Fruit fly (Drosophila melanogaster): ENCODE results near the gene CG14710.

CG14710 gene

dm6 chr3R:11617363-11617762 is 2.5 kb upstream of the CG14710 start (continued):
- TF ChIP-seq Hmr (GFP tag; optimal IDR thresholded peaks at IDR 0.05) = no peak
- peak; percentile 42 for TF ChIP-seq CG1529 (GFP tag; optimal IDR thresholded peaks at IDR 0.05)
- TF ChIP-seq CG31388 (GFP tag; optimal IDR thresholded peaks at IDR 0.05) = no peak
- no peak for TF ChIP-seq rib (GFP tag; IDR thresholded peaks at IDR 0.05)
- peak; percentile 37 for TF ChIP-seq CG16863 (GFP tag; optimal IDR thresholded peaks at IDR 0.05)
- TF ChIP-seq zfh1 (GFP tag; IDR thresholded peaks at IDR 0.05) = peak; percentile 60; the same call in 1 of the 3 replicates
- peak; percentile 10 for TF ChIP-seq CG6813 (GFP tag; optimal IDR thresholded peaks at IDR 0.05)
- TF ChIP-seq Xrp1 (GFP tag; IDR thresholded peaks at IDR 0.05) = peak; percentile 67
- TF ChIP-seq yki (optimal IDR thresholded peaks at IDR 0.05) = no peak
- TF ChIP-seq CG9817 (tag; optimal IDR thresholded peaks at IDR 0.05) = no peak
- no peak for TF ChIP-seq D19B (GFP tag; optimal IDR thresholded peaks at IDR 0.05)
- peak; percentile 13 for TF ChIP-seq tin (GFP tag; optimal IDR thresholded peaks at IDR 0.05)
- TF ChIP-seq twi (tag; optimal IDR thresholded peaks at IDR 0.05) = peak; percentile 24
- TF ChIP-seq HLH54F (GFP tag; optimal IDR thresholded peaks at IDR 0.05) = no peak
- TF ChIP-seq Drgx (GFP tag; IDR thresholded peaks at IDR 0.05) = peak; percentile 44; the same call in 1 of the 2 replicates
- peak; percentile 29 for TF ChIP-seq CG12236 (GFP tag; optimal IDR thresholded peaks at IDR 0.05)
- TF ChIP-seq CG7786 (GFP tag; optimal IDR thresholded peaks at IDR 0.05) = no peak
- TF ChIP-seq CG31441 (GFP tag; IDR thresholded peaks at IDR 0.05) = peak; percentile 41; the same call in 1 of the 2 replicates
- peak; percentile 57 for TF ChIP-seq Hsf (GFP tag; optimal IDR thresholded peaks at IDR 0.05)
- TF ChIP-seq tx (GFP tag; optimal IDR thresholded peaks at IDR 0.05) = no peak
- no peak for TF ChIP-seq chn (GFP tag; optimal IDR thresholded peaks at IDR 0.05)
- peak; percentile 60 for TF ChIP-seq CG6254 (GFP tag; optimal IDR thresholded peaks at IDR 0.05)
- TF ChIP-seq scrt (GFP tag; optimal IDR thresholded peaks at IDR 0.05) = no peak
- no peak for TF ChIP-seq CG4404 (GFP tag; IDR thresholded peaks at IDR 0.05)
- TF ChIP-seq CG7556 (GFP tag; optimal IDR thresholded peaks at IDR 0.05) = peak; percentile 49
- TF ChIP-seq CG31365 (tag; optimal IDR thresholded peaks at IDR 0.05) = no peak
- peak; percentile 55 for TF ChIP-seq CG8388 (GFP tag; optimal IDR thresholded peaks at IDR 0.05)
- peak in 1 of 2 experiments; percentile 12 for TF ChIP-seq Pdp1 (GFP tag; optimal IDR thresholded peaks at IDR 0.05)
- no peak for TF ChIP-seq dm (GFP tag; optimal IDR thresholded peaks at IDR 0.05)
- no peak for TF ChIP-seq CG3065 (GFP tag; optimal IDR thresholded peaks at IDR 0.05)
- no peak for TF ChIP-seq pfk (GFP tag; optimal IDR thresholded peaks at IDR 0.05)
- no peak for TF ChIP-seq prd (optimal IDR thresholded peaks at IDR 0.05)
- peak; percentile 7; the same call in 1 of the 3 replicates for TF ChIP-seq prd (GFP tag; IDR thresholded peaks at IDR 0.05)
- TF ChIP-seq pzg (GFP tag; optimal IDR thresholded peaks at IDR 0.05) = no peak
- TF ChIP-seq peb (GFP tag; IDR thresholded peaks at IDR 0.05) = no peak
- peak; percentile 6 for TF ChIP-seq Antp (GFP tag; optimal IDR thresholded peaks at IDR 0.05)
- TF ChIP-seq hb (GFP tag; IDR thresholded peaks at IDR 0.05; ENCODE audit: partially characterized antibody) = no peak
- peak; percentile 17 for TF ChIP-seq bcd (GFP tag; optimal IDR thresholded peaks at IDR 0.05)
- TF ChIP-seq CG34376 (GFP tag; optimal IDR thresholded peaks at IDR 0.05) = no peak
- TF ChIP-seq CG4424 (GFP tag; optimal IDR thresholded peaks at IDR 0.05) = peak; percentile 56
- no peak for TF ChIP-seq Trl (optimal IDR thresholded peaks at IDR 0.05)
- peak; percentile 17 for TF ChIP-seq Trl (GFP tag; optimal IDR thresholded peaks at IDR 0.05)
- TF ChIP-seq odd (GFP tag; optimal IDR thresholded peaks at IDR 0.05) = no peak
- TF ChIP-seq Ptx1 (GFP tag; IDR thresholded peaks at IDR 0.05) = 0 out of 2 replicates have a peak, but pooled peaks have one; percentile 21
- peak; percentile 33 for TF ChIP-seq zen (tag; optimal IDR thresholded peaks at IDR 0.05)
- TF ChIP-seq oc (tag; optimal IDR thresholded peaks at IDR 0.05) = peak; percentile 39
- no peak for TF ChIP-seq seq (GFP tag; IDR thresholded peaks at IDR 0.05)
- TF ChIP-seq insv (GFP tag; optimal IDR thresholded peaks at IDR 0.05) = no peak
- no peak for TF ChIP-seq CG18764 (GFP tag; optimal IDR thresholded peaks at IDR 0.05)
